Worm (Caenorhabditis elegans): Measurements from ENCODE around the gene dhs-20.

dhs-20 gene

ce11 chrV:11604484-11604883 is at the start of gene dhs-20:
Gene dhs-20 (minus strand): TSS chrV:11604563.
- TF ChIP-seq F13C5.2 (tag; optimal IDR thresholded peaks at IDR 0.05) (no peak), B0310.2 (tag; optimal IDR thresholded peaks at IDR 0.05) (no peak), aly-1 (tag; optimal IDR thresholded peaks at IDR 0.05) (no peak), tra-4 (tag; optimal IDR thresholded peaks at IDR 0.05) (no peak)

DNA sequence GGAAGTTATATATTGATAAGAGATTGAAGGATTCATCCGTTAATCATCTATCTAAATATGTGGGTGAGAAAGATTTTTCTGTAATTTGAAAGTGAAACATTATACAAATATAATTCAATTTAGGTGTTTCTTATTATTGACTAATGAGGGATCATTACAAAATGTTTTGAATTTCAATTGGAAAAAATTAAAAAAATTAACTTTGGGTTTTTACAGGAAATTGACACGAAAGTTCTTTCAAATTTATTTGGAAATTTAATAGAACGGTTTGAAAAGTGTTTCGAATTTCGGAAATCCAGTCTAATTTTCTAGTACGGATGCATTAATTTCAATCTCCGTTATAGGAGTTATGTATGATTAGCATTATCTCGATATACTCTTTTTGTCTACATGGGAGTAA is 48.7 kb upstream of the dhs-20 start:
- TF ChIP-seq tra-4 (tag; optimal IDR thresholded peaks at IDR 0.05) (no peak), ceh-13 (GFP tag; optimal IDR thresholded peaks at IDR 0.05) (no peak), hmg-4 (GFP tag; optimal IDR thresholded peaks at IDR 0.05) (no peak), pes-1 (GFP tag; IDR thresholded peaks at IDR 0.05) (no peak), hnd-1 (tag; optimal IDR thresholded peaks at IDR 0.05) (no peak), scrt-1 (GFP tag; IDR thresholded peaks at IDR 0.05) (no peak), aly-1 (tag; optimal IDR thresholded peaks at IDR 0.05) (no peak), sea-1 (GFP tag; conservative IDR thresholded peaks at IDR 0.05) (no peak)

DNA sequence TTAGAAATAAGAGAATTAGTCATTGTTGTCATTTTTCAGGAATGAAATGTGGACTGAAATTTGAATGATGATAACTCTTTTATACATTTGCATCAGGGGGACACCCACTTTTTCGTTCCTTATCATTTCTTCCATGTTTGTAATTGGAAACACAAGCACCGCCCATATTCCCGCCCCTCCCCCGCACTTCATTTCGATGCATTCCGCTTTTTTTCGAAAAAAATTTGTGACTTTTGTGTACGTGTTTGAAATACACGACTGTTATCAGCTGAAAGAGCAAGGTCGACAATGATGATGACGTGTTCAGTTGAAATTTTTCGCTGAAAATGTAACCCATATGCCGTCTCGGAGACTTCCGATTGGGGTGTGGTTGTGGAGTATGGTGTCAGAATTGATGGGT is 46.4 kb upstream of the dhs-20 start, which contains the start of gene zip-10:
Gene zip-10, minus strand, starts transcription at position 43 of the 400 bp plus-strand sequence.
- TF ChIP-seq flt-1 (GFP tag; IDR thresholded peaks at IDR 0.05) (no peak), hnd-1 (tag; optimal IDR thresholded peaks at IDR 0.05) (no peak), hmbx-1 (tag; optimal IDR thresholded peaks at IDR 0.05) (no peak), tbx-11 (GFP tag; IDR thresholded peaks at IDR 0.05) (no peak), sea-1 (GFP tag; conservative IDR thresholded peaks at IDR 0.05) (no peak), hmg-4 (GFP tag; optimal IDR thresholded peaks at IDR 0.05) (no peak), tra-4 (tag; optimal IDR thresholded peaks at IDR 0.05) (no peak), ceh-36 (tag; optimal IDR thresholded peaks at IDR 0.05) (no peak), pes-1 (GFP tag; IDR thresholded peaks at IDR 0.05) (no peak), aly-1 (tag; optimal IDR thresholded peaks at IDR 0.05) (no peak), F13C5.2 (tag; optimal IDR thresholded peaks at IDR 0.05) (no peak), B0310.2 (tag; optimal IDR thresholded peaks at IDR 0.05) (no peak), ama-1 (optimal IDR thresholded peaks at IDR 0.05) (no peak)

DNA sequence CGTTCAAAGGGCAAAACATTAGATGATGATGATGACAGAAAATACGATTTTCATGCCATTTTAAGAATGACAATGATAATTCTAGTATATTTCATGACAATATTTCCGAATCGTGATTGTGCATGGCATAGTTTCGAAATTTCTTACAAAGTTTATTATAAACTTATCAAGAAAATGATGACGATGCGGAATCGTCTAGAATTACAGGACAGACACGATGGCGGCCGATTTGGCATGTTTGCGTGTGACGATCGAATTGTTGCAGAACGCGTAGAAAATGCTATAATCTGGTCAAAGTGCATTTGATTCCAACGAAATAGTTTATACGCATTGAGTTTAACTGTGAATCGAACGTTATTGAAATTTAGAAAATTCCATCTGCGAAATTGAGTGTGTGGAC is 44.9 kb upstream of the dhs-20 start:
- TF ChIP-seq B0310.2 (tag; optimal IDR thresholded peaks at IDR 0.05), result no peak
- no peak for TF ChIP-seq hmbx-1 (tag; optimal IDR thresholded peaks at IDR 0.05)
- TF ChIP-seq ama-1 (optimal IDR thresholded peaks at IDR 0.05), result no peak
- TF ChIP-seq F13C5.2 (tag; optimal IDR thresholded peaks at IDR 0.05), result no peak
- no peak for TF ChIP-seq ceh-36 (tag; optimal IDR thresholded peaks at IDR 0.05)
- TF ChIP-seq hmg-4 (GFP tag; optimal IDR thresholded peaks at IDR 0.05), result no peak
- TF ChIP-seq ceh-13 (GFP tag; optimal IDR thresholded peaks at IDR 0.05), result no peak
- TF ChIP-seq tbx-11 (GFP tag; IDR thresholded peaks at IDR 0.05), result no peak
- TF ChIP-seq aly-1 (tag; optimal IDR thresholded peaks at IDR 0.05), result no peak

ce11 chrV:11648435-11648834 is 44.1 kb upstream of the dhs-20 start:
- TF ChIP-seq hmbx-1 (tag; optimal IDR thresholded peaks at IDR 0.05), result no peak
- no peak for TF ChIP-seq pes-1 (GFP tag; IDR thresholded peaks at IDR 0.05)
- TF ChIP-seq hnd-1 (tag; optimal IDR thresholded peaks at IDR 0.05), result no peak
- TF ChIP-seq flt-1 (GFP tag; IDR thresholded peaks at IDR 0.05), result no peak
- no peak for TF ChIP-seq ceh-36 (tag; optimal IDR thresholded peaks at IDR 0.05)
- TF ChIP-seq sea-1 (GFP tag; conservative IDR thresholded peaks at IDR 0.05), result no peak
- no peak for TF ChIP-seq F13C5.2 (tag; optimal IDR thresholded peaks at IDR 0.05)
- no peak for TF ChIP-seq B0310.2 (tag; optimal IDR thresholded peaks at IDR 0.05)
- no peak for TF ChIP-seq hmg-4 (GFP tag; optimal IDR thresholded peaks at IDR 0.05)
- TF ChIP-seq ama-1 (optimal IDR thresholded peaks at IDR 0.05), result no peak
- TF ChIP-seq ceh-13 (GFP tag; optimal IDR thresholded peaks at IDR 0.05), result no peak
- no peak for TF ChIP-seq ets-7 (tag; optimal IDR thresholded peaks at IDR 0.05)
- no peak for TF ChIP-seq aly-1 (tag; optimal IDR thresholded peaks at IDR 0.05)
- TF ChIP-seq scrt-1 (GFP tag; IDR thresholded peaks at IDR 0.05), result no peak
- TF ChIP-seq tra-4 (tag; optimal IDR thresholded peaks at IDR 0.05), result no peak
- no peak for TF ChIP-seq tbx-37 (GFP tag; conservative IDR thresholded peaks at IDR 0.05)
- no peak for TF ChIP-seq tbx-11 (GFP tag; IDR thresholded peaks at IDR 0.05)

DNA sequence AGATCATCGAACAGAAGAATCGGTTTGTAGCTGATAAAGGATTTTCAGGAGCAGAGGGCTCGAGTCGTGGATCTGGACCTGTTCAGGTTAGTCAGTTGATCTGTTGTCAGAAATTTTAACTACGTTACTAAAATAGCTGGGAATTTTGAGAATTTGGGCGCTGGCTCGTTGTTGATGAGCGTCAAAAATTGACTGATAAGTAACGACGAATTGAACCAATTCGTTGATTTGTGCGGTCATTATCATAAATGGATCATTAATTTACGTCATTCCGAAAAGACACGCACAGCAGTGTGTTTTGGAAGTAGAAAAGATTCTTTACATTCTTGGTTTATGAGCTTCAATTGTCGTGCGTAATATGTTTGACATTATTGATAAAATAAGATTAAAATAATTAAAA is 43.5 kb upstream of the dhs-20 start:
- TF ChIP-seq B0310.2 (tag; optimal IDR thresholded peaks at IDR 0.05), result no peak
- no peak for TF ChIP-seq hnd-1 (tag; optimal IDR thresholded peaks at IDR 0.05)
- no peak for TF ChIP-seq scrt-1 (GFP tag; IDR thresholded peaks at IDR 0.05)
- TF ChIP-seq ets-7 (tag; optimal IDR thresholded peaks at IDR 0.05), result no peak
- TF ChIP-seq hmbx-1 (tag; optimal IDR thresholded peaks at IDR 0.05), result no peak
- TF ChIP-seq hmg-4 (GFP tag; optimal IDR thresholded peaks at IDR 0.05), result no peak
- no peak for TF ChIP-seq tbx-37 (GFP tag; conservative IDR thresholded peaks at IDR 0.05)
- TF ChIP-seq aly-1 (tag; optimal IDR thresholded peaks at IDR 0.05), result no peak
- TF ChIP-seq tbx-11 (GFP tag; IDR thresholded peaks at IDR 0.05), result no peak
- no peak for TF ChIP-seq ama-1 (optimal IDR thresholded peaks at IDR 0.05)

DNA sequence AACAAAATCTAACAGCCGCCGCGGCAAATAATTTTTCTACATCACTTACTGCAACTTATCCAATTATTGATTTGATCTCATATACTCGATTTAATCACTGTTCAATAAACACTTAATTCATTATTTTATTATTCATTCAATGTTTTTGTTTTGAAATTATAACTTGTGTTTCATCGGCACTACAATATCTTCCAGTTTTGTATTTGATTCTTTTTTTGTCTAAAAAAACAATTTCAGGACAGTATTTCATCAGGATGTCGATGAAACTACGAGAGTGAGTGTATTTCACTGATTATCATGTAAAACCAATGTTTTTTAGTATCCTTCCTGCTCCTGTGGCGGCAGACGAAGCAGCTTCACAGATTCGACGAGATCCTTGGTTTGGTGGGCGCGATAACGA is 40.9 kb upstream of the dhs-20 start, which contains the start of gene skp-1:
Gene skp-1, plus strand, starts transcription at position 238 of the 400 bp plus-strand sequence.
- no peak for TF ChIP-seq hmg-4 (GFP tag; optimal IDR thresholded peaks at IDR 0.05)
- no peak for TF ChIP-seq ets-7 (tag; optimal IDR thresholded peaks at IDR 0.05)
- TF ChIP-seq tbx-37 (GFP tag; conservative IDR thresholded peaks at IDR 0.05), result no peak
- no peak for TF ChIP-seq F13C5.2 (tag; optimal IDR thresholded peaks at IDR 0.05)
- TF ChIP-seq pes-1 (GFP tag; IDR thresholded peaks at IDR 0.05), result no peak
- TF ChIP-seq hmbx-1 (tag; optimal IDR thresholded peaks at IDR 0.05), result no peak
- TF ChIP-seq B0310.2 (tag; optimal IDR thresholded peaks at IDR 0.05), result no peak
- no peak for TF ChIP-seq aly-1 (tag; optimal IDR thresholded peaks at IDR 0.05)
- no peak for TF ChIP-seq sea-1 (GFP tag; conservative IDR thresholded peaks at IDR 0.05)
- no peak for TF ChIP-seq flt-1 (GFP tag; IDR thresholded peaks at IDR 0.05)
- no peak for TF ChIP-seq ama-1 (optimal IDR thresholded peaks at IDR 0.05)
- no peak for TF ChIP-seq hnd-1 (tag; optimal IDR thresholded peaks at IDR 0.05)
- no peak for TF ChIP-seq tra-4 (tag; optimal IDR thresholded peaks at IDR 0.05)
- no peak for TF ChIP-seq ceh-36 (tag; optimal IDR thresholded peaks at IDR 0.05)
- no peak for TF ChIP-seq scrt-1 (GFP tag; IDR thresholded peaks at IDR 0.05)
- no peak for TF ChIP-seq ceh-13 (GFP tag; optimal IDR thresholded peaks at IDR 0.05)
- no peak for TF ChIP-seq tbx-11 (GFP tag; IDR thresholded peaks at IDR 0.05)

ce11 chrV:11644166-11644565 is 39.8 kb upstream of the dhs-20 start, which contains the start of gene bir-1:
Gene bir-1 (plus strand): TSS chrV:11644477.
- 0 out of 2 replicates have a peak, but pooled peaks have one; percentile 48 for TF ChIP-seq pes-1 (GFP tag; IDR thresholded peaks at IDR 0.05)
- no peak for TF ChIP-seq F13C5.2 (tag; optimal IDR thresholded peaks at IDR 0.05)
- TF ChIP-seq ets-7 (tag; optimal IDR thresholded peaks at IDR 0.05), result no peak
- peak; percentile 77 for TF ChIP-seq tbx-37 (GFP tag; conservative IDR thresholded peaks at IDR 0.05)
- TF ChIP-seq hnd-1 (tag; optimal IDR thresholded peaks at IDR 0.05), result no peak
